Worm (Caenorhabditis elegans) whole organism, midembryonic: ENCODE data around the gene ttr-28.

Source experiments
- T22C8.4 ChIP-seq: fragments of 200-800 bp; sonication (Bioruptor generic); IDR thresholded peaks from 2 replicates; pipeline ENCODE4 v1.3.6; 2022; ENCODE audit warnings: missing genetic modification characterization, missing compliant biosample characterization
- cog-1 ChIP-seq: sonication (generic microtip); optimal IDR thresholded peaks from 2 replicates; lab custom pipeline; 2016; ENCODE audit warnings: missing genetic modification characterization, missing compliant biosample characterization
- flt-1 ChIP-seq: fragments of 200-800 bp; sonication (Bioruptor generic); IDR thresholded peaks from 2 replicates; pipeline ENCODE4 v1.3.6; 2022; ENCODE audit warnings: missing genetic modification characterization, missing compliant biosample characterization
- klf-2 ChIP-seq: fragments of 200-800 bp; sonication (Bioruptor generic); conservative IDR thresholded peaks from 2 replicates; pipeline ENCODE4 v1.3.6; 2022; ENCODE audit warnings: missing genetic modification reagents, missing genetic modification characterization, missing compliant biosample characterization
- med-1 ChIP-seq: sonication (generic microtip); optimal IDR thresholded peaks from 2 replicates; lab custom pipeline; 2017; ENCODE audit warnings: missing genetic modification characterization, mild to moderate bottlenecking, missing compliant biosample characterization, antibody characterized with exemption, missing genetic modification reagents; ENCODE audit not compliant: insufficient read depth
- ref-1 ChIP-seq: fragments of 200-800 bp; sonication (Bioruptor generic); conservative IDR thresholded peaks from 2 replicates; pipeline ENCODE4 v1.3.6; 2022; ENCODE audit warnings: missing genetic modification reagents, missing genetic modification characterization, missing compliant biosample characterization
- tab-1 ChIP-seq: fragments of 200-800 bp; sonication (Bioruptor generic); IDR thresholded peaks from 2 replicates; pipeline ENCODE4 v1.3.6; 2022; ENCODE audit warnings: missing genetic modification characterization, missing compliant biosample characterization
- ztf-23 ChIP-seq: fragments of 200-800 bp; sonication (Bioruptor generic); IDR thresholded peaks from 2 replicates; pipeline ENCODE4 v1.3.6; 2022; ENCODE audit warnings: missing genetic modification reagents, missing genetic modification characterization, missing compliant biosample characterization
- ztf-29 ChIP-seq: fragments of 200-800 bp; sonication (Bioruptor generic); IDR thresholded peaks from 2 replicates; pipeline ENCODE4 v1.3.6; 2022; ENCODE audit warnings: missing genetic modification reagents, missing genetic modification characterization, missing compliant biosample characterization

ttr-28 gene

ce11 chrV:12897338-12897737, 7.6 kb downstream of the ttr-28 start:
- TF ChIP-seq ref-1 (GFP tag; lab: Robert Waterston, UW) = no peak
- no peak for TF ChIP-seq ztf-23 (GFP tag; lab: Robert Waterston, UW)
- no peak for TF ChIP-seq T22C8.4 (GFP tag; lab: Robert Waterston, UW)
- no peak for TF ChIP-seq flt-1
- TF ChIP-seq ztf-29 (GFP tag; lab: Robert Waterston, UW) = no peak
- no peak for TF ChIP-seq med-1

- TF ChIP-seq ztf-29 (GFP tag; lab: Robert Waterston, UW) (no peak), ref-1 (GFP tag; lab: Robert Waterston, UW) (no peak), ztf-23 (GFP tag; lab: Robert Waterston, UW) (no peak), cog-1 (tag; lab: Kevin White, UChicago) (no peak), flt-1 (no peak), klf-2 (GFP tag; lab: Robert Waterston, UW) (no peak), T22C8.4 (GFP tag; lab: Robert Waterston, UW) (no peak), med-1 (no peak), tab-1 (GFP tag; lab: Robert Waterston, UW) (no peak)
These were observed 8.1 kb downstream of the ttr-28 start for ce11 chrV:12896850-12897249.

ce11 chrV:12895772-12896171, 9.2 kb downstream of the ttr-28 start, which contains the start of gene ttbk-7:
ttbk-7 (minus strand) TSS chrV:12895872.
- no peak for TF ChIP-seq T22C8.4 (GFP tag; lab: Robert Waterston, UW)

ce11 chrV:12885860-12886259, 19.1 kb downstream of the ttr-28 start, which contains the start of gene glb-24:
glb-24 (minus strand) TSS chrV:12885960.
- no peak for TF ChIP-seq med-1
- no peak for TF ChIP-seq flt-1
- no peak for TF ChIP-seq ztf-23 (GFP tag; lab: Robert Waterston, UW)
- no peak for TF ChIP-seq tab-1 (GFP tag; lab: Robert Waterston, UW)
- no peak for TF ChIP-seq cog-1 (tag; lab: Kevin White, UChicago)
- no peak for TF ChIP-seq klf-2 (GFP tag; lab: Robert Waterston, UW)
- TF ChIP-seq ztf-29 (GFP tag; lab: Robert Waterston, UW) = no peak
- TF ChIP-seq T22C8.4 (GFP tag; lab: Robert Waterston, UW) = no peak
- TF ChIP-seq ref-1 (GFP tag; lab: Robert Waterston, UW) = no peak

ce11 chrV:12882370-12882769, 22.6 kb downstream of the ttr-28 start:
- TF ChIP-seq ztf-23 (GFP tag; lab: Robert Waterston, UW) = no peak
- no peak for TF ChIP-seq med-1
- no peak for TF ChIP-seq T22C8.4 (GFP tag; lab: Robert Waterston, UW)
- no peak for TF ChIP-seq klf-2 (GFP tag; lab: Robert Waterston, UW)
- no peak for TF ChIP-seq ref-1 (GFP tag; lab: Robert Waterston, UW)
- TF ChIP-seq flt-1 = no peak
- no peak for TF ChIP-seq tab-1 (GFP tag; lab: Robert Waterston, UW)
- TF ChIP-seq cog-1 (tag; lab: Kevin White, UChicago) = no peak
- no peak for TF ChIP-seq ztf-29 (GFP tag; lab: Robert Waterston, UW)

- TF ChIP-seq klf-2 (GFP tag; lab: Robert Waterston, UW) (no peak), cog-1 (tag; lab: Kevin White, UChicago) (no peak), T22C8.4 (GFP tag; lab: Robert Waterston, UW) (no peak), ztf-23 (GFP tag; lab: Robert Waterston, UW) (no peak), med-1 (no peak), tab-1 (GFP tag; lab: Robert Waterston, UW) (no peak), ref-1 (GFP tag; lab: Robert Waterston, UW) (no peak), ztf-29 (GFP tag; lab: Robert Waterston, UW) (no peak), flt-1 (no peak)
These were observed 23.6 kb downstream of the ttr-28 start for ce11 chrV:12881396-12881795.

ce11 chrV:12879349-12879748, 25.6 kb downstream of the ttr-28 start:
- no peak for TF ChIP-seq klf-2 (GFP tag; lab: Robert Waterston, UW)
- TF ChIP-seq ref-1 (GFP tag; lab: Robert Waterston, UW) = no peak
- no peak for TF ChIP-seq med-1
- TF ChIP-seq cog-1 (tag; lab: Kevin White, UChicago) = no peak
- no peak for TF ChIP-seq flt-1
- TF ChIP-seq T22C8.4 (GFP tag; lab: Robert Waterston, UW) = no peak
- TF ChIP-seq ztf-23 (GFP tag; lab: Robert Waterston, UW) = no peak
- TF ChIP-seq ztf-29 (GFP tag; lab: Robert Waterston, UW) = no peak
- no peak for TF ChIP-seq tab-1 (GFP tag; lab: Robert Waterston, UW)

ce11 chrV:12877579-12877978, 27.4 kb downstream of the ttr-28 start:
- TF ChIP-seq klf-2 (GFP tag; lab: Robert Waterston, UW) = no peak
- no peak for TF ChIP-seq ref-1 (GFP tag; lab: Robert Waterston, UW)
- no peak for TF ChIP-seq tab-1 (GFP tag; lab: Robert Waterston, UW)
- no peak for TF ChIP-seq med-1
- no peak for TF ChIP-seq ztf-29 (GFP tag; lab: Robert Waterston, UW)
- no peak for TF ChIP-seq ztf-23 (GFP tag; lab: Robert Waterston, UW)
- no peak for TF ChIP-seq cog-1 (tag; lab: Kevin White, UChicago)
- TF ChIP-seq T22C8.4 (GFP tag; lab: Robert Waterston, UW) = no peak
- no peak for TF ChIP-seq flt-1

- TF ChIP-seq klf-2 (GFP tag; lab: Robert Waterston, UW) = no peak
- no peak for TF ChIP-seq cog-1 (tag; lab: Kevin White, UChicago)
- TF ChIP-seq tab-1 (GFP tag; lab: Robert Waterston, UW) = no peak
- no peak for TF ChIP-seq ref-1 (GFP tag; lab: Robert Waterston, UW)
- TF ChIP-seq ztf-23 (GFP tag; lab: Robert Waterston, UW) = no peak
- no peak for TF ChIP-seq T22C8.4 (GFP tag; lab: Robert Waterston, UW)
- no peak for TF ChIP-seq med-1
- TF ChIP-seq flt-1 = no peak
These were observed 28.3 kb downstream of the ttr-28 start for ce11 chrV:12876708-12877107.

- TF ChIP-seq tab-1 (GFP tag; lab: Robert Waterston, UW) (no peak), ztf-29 (GFP tag; lab: Robert Waterston, UW) (no peak), flt-1 (no peak), T22C8.4 (GFP tag; lab: Robert Waterston, UW) (no peak), klf-2 (GFP tag; lab: Robert Waterston, UW) (no peak), ztf-23 (GFP tag; lab: Robert Waterston, UW) (no peak), ref-1 (GFP tag; lab: Robert Waterston, UW) (no peak), med-1 (no peak), cog-1 (tag; lab: Kevin White, UChicago) (no peak)
These were observed 29.1 kb downstream of the ttr-28 start for ce11 chrV:12875850-12876249.
